Worm (Caenorhabditis elegans) whole organism, dauer: Measurements from ENCODE around the gene F09E5.14.
"Not testable (repeated sequence)": the region's sequence is repeated elsewhere in the genome, so short reads cannot be mapped to it uniquely, and the experiment has no call there.

Experiments used
- unc-62 ChIP-seq: sonication (generic microtip); optimal IDR thresholded peaks from 2 replicates; lab custom pipeline; 2017; ENCODE audit warnings: missing biosample characterization, missing genetic modification reagents, missing genetic modification characterization

F09E5.14 gene

DNA sequence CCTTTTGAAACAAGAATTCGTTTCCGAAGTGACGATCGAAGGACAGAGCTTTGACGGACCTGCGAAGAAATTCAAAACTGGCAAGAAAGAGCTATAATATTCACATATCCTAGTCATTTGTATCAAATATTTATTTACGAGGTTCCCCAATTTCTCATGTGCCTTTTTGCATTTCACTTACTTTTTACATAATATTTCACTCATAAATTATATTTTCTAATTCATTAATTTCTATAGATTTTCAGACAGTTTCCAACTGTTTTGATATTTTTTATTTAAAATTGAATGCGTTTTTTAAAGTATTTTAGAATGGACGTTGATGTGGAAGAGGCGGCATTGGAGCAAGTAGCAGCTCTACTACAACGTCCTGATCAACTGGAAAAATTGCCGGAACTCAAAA is 14.6 kb upstream of the F09E5.14 start, which contains the start of gene sec-6:
sec-6 (plus strand) TSS at position 301 of the 400 bp plus-strand sequence.
- TF ChIP-seq unc-62 (GFP tag; lab: Kevin White, UChicago), result no peak

ce11 chrII:5358137-5358745 is 13.6 kb upstream of the F09E5.14 start, which contains the start of the genes F09E5.11 and bmy-1:
F09E5.11 (minus strand) TSS chrII:5358187.
bmy-1 (plus strand) TSS chrII:5358695.
- TF ChIP-seq unc-62 (GFP tag; lab: Kevin White, UChicago), result no peak

- no peak for TF ChIP-seq unc-62 (GFP tag; lab: Kevin White, UChicago)
These were observed 10.7 kb upstream of the F09E5.14 start, which contains the start of gene srg-69 for ce11 chrII:5355384-5355783. srg-69 (plus strand) TSS chrII:5355684.

- no peak for TF ChIP-seq unc-62 (GFP tag; lab: Kevin White, UChicago)
These were observed 9.0 kb upstream of the F09E5.14 start for ce11 chrII:5353642-5354041.

ce11 chrII:5351799-5352198 is 7.1 kb upstream of the F09E5.14 start, which contains the start of gene F09E5.7:
F09E5.7 (plus strand) TSS chrII:5352099.
- TF ChIP-seq unc-62 (GFP tag; lab: Kevin White, UChicago), result no peak

- TF ChIP-seq unc-62 (GFP tag; lab: Kevin White, UChicago), result not testable (repeated sequence)
These were observed 5.7 kb upstream of the F09E5.14 start, which contains the start of gene F09E5.8 for ce11 chrII:5350357-5350756. F09E5.8 (plus strand) TSS chrII:5350669.

ce11 chrII:5342412-5342811 is 2.3 kb downstream of the F09E5.14 start:
- no peak for TF ChIP-seq unc-62 (GFP tag; lab: Kevin White, UChicago)

DNA sequence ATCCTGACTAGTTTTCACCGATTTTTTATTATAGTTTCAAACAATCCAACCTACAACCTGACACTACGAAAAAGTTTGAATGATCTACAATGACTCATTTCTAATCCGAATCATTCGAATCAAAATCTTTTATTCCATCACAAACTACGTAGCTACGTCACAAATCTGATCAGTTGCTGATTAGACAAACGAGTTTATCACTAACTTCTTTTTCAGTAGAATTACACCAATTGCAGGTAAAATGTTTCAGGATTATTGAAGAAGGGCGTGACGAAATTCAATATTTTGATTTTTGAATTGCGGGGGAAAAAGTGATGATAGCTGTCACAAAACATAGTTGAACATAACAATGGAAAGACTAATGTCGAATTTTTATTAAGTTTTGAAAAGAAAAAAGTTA is 3.1 kb downstream of the F09E5.14 start:
- TF ChIP-seq unc-62 (GFP tag; lab: Kevin White, UChicago), result no peak

ce11 chrII:5340672-5341568 is 3.8 kb downstream of the F09E5.14 start:
- no peak for TF ChIP-seq unc-62 (GFP tag; lab: Kevin White, UChicago)

- TF ChIP-seq unc-62 (GFP tag; lab: Kevin White, UChicago), result no peak
These were observed 5.1 kb downstream of the F09E5.14 start for ce11 chrII:5339547-5339946.

DNA sequence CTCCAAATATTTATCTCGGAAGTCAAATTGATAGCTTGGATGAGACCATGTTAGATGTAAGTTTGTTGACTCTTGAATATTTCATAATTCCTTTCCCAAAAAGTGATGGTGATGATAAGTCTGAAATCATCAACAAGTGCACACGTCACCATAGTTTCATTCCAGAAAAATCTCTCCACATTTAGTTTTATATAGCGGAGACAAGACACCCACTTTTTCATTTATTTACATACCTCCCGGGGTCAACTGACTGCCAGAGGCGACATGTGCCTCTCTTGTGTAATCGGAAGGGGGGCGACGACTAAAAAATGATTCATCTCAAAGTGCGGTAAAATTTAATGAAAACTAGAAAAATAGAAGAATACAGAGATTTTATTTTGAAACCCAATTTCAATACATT is 6.4 kb downstream of the F09E5.14 start:
- no peak for TF ChIP-seq unc-62 (GFP tag; lab: Kevin White, UChicago)

- TF ChIP-seq unc-62 (GFP tag; lab: Kevin White, UChicago), result no peak
These were observed 7.2 kb downstream of the F09E5.14 start for ce11 chrII:5337495-5337840.

- TF ChIP-seq unc-62 (GFP tag; lab: Kevin White, UChicago), result no peak
These were observed 7.8 kb downstream of the F09E5.14 start for ce11 chrII:5336660-5337494.

- no peak for TF ChIP-seq unc-62 (GFP tag; lab: Kevin White, UChicago)
These were observed 8.7 kb downstream of the F09E5.14 start for ce11 chrII:5336035-5336376.

- TF ChIP-seq unc-62 (GFP tag; lab: Kevin White, UChicago), result no peak
These were observed 9.2 kb downstream of the F09E5.14 start for ce11 chrII:5335370-5336034.
